Worm (Caenorhabditis elegans) whole organism, L2 larva: ENCODE data around the gene F57B9.8.

Source experiments
- C34F6.9 ChIP-seq: fragments of 150-350 bp; optimal IDR thresholded peaks from 2 replicates; lab custom pipeline; 2014; ENCODE audit warnings: missing biosample characterization, missing genetic modification characterization
- F13H6.1 ChIP-seq: sonication (generic microtip); optimal IDR thresholded peaks from 2 replicates; lab custom pipeline; 2016; ENCODE audit warnings: missing genetic modification characterization, missing compliant biosample characterization
- R02D3.7 ChIP-seq: fragments of 150-350 bp; optimal IDR thresholded peaks from 2 replicates; lab custom pipeline; 2014; ENCODE audit warnings: missing biosample characterization, missing genetic modification characterization
- ZK546.5 ChIP-seq: sonication (generic microtip); optimal IDR thresholded peaks from 2 replicates; lab custom pipeline; 2017; ENCODE audit warnings: missing biosample characterization, missing genetic modification characterization
- alr-1 ChIP-seq: fragments of 150-350 bp; optimal IDR thresholded peaks from 2 replicates; lab custom pipeline; 2014; ENCODE audit warnings: missing biosample characterization, missing genetic modification characterization
- aly-2 ChIP-seq: fragments of 150-350 bp; optimal IDR thresholded peaks from 2 replicates; lab custom pipeline; 2014; ENCODE audit warnings: missing biosample characterization, missing genetic modification characterization
- ama-1 ChIP-seq: fragments of 150-350 bp; optimal IDR thresholded peaks from 2 replicates; lab custom pipeline; 2018; ENCODE audit warnings: inconsistent platforms
- blmp-1 ChIP-seq: sonication (generic microtip); optimal IDR thresholded peaks from 2 replicates; lab custom pipeline; 2017; ENCODE audit warnings: missing genetic modification characterization, mild to moderate bottlenecking, missing compliant biosample characterization, antibody characterized with exemption, moderate library complexity; ENCODE audit not compliant: insufficient read depth
- ceh-16 ChIP-seq: fragments of 150-350 bp; optimal IDR thresholded peaks from 2 replicates; lab custom pipeline; 2014; ENCODE audit warnings: missing biosample characterization, missing genetic modification characterization
- ceh-82 ChIP-seq: fragments of 150-350 bp; optimal IDR thresholded peaks from 2 replicates; lab custom pipeline; 2014; ENCODE audit warnings: missing biosample characterization, missing genetic modification characterization
- crh-2 ChIP-seq: sonication (generic microtip); optimal IDR thresholded peaks from 2 replicates; lab custom pipeline; 2017; ENCODE audit warnings: missing biosample characterization, missing genetic modification characterization
- dmd-4 ChIP-seq: sonication (generic microtip); optimal IDR thresholded peaks from 2 replicates; lab custom pipeline; 2017; ENCODE audit warnings: missing biosample characterization, missing genetic modification characterization
- egl-27 ChIP-seq: sonication (generic microtip); optimal IDR thresholded peaks from 3 replicates; lab custom pipeline; 2017; ENCODE audit warnings: missing biosample characterization, missing genetic modification reagents, missing genetic modification characterization
- elt-1 ChIP-seq: fragments of 150-350 bp; optimal IDR thresholded peaks from 2 replicates; lab custom pipeline; 2014; ENCODE audit warnings: missing biosample characterization, missing genetic modification characterization
- elt-3 ChIP-seq: sonication (generic microtip); optimal IDR thresholded peaks from 2 replicates; lab custom pipeline; 2017; ENCODE audit warnings: missing biosample characterization, missing genetic modification characterization
- fos-1 ChIP-seq: fragments of 150-350 bp; optimal IDR thresholded peaks from 2 replicates; lab custom pipeline; 2014; ENCODE audit warnings: missing biosample characterization, missing genetic modification characterization
- gmeb-1 ChIP-seq: fragments of 150-350 bp; optimal IDR thresholded peaks from 2 replicates; lab custom pipeline; 2014; ENCODE audit warnings: missing biosample characterization, missing genetic modification characterization
- lin-11 ChIP-seq: fragments of 150-350 bp; sonication (generic microtip); optimal IDR thresholded peaks from 2 replicates; lab custom pipeline; 2014; ENCODE audit warnings: missing biosample characterization, missing genetic modification characterization, inconsistent platforms, mixed read lengths
- lin-13 ChIP-seq: fragments of 150-350 bp; optimal IDR thresholded peaks from 2 replicates; lab custom pipeline; 2014; ENCODE audit warnings: missing biosample characterization, missing genetic modification reagents, missing genetic modification characterization
- lin-39 ChIP-seq: fragments of 150-350 bp; optimal IDR thresholded peaks from 2 replicates; lab custom pipeline; 2014; ENCODE audit warnings: missing biosample characterization, missing genetic modification reagents, missing genetic modification characterization
- lsy-2 ChIP-seq, 2 experiments: fragments of 150-350 bp in 1 of 2; sonication (generic microtip) in 1 of 2; optimal IDR thresholded peaks; 2 replicates each; lab custom pipeline; 2014 to 2017; ENCODE audit warnings: missing biosample characterization in 2 of 2, missing genetic modification characterization in 2 of 2
- mab-5 ChIP-seq: fragments of 150-350 bp; optimal IDR thresholded peaks from 2 replicates; lab custom pipeline; 2014; ENCODE audit warnings: missing biosample characterization, missing genetic modification characterization
- mbf-1 ChIP-seq: sonication (generic microtip); optimal IDR thresholded peaks from 2 replicates; lab custom pipeline; 2017; ENCODE audit warnings: missing biosample characterization, missing genetic modification characterization
- mdl-1 ChIP-seq, 2 experiments: fragments of 150-350 bp in 1 of 2; sonication (generic microtip) in 1 of 2; optimal IDR thresholded peaks; 2 replicates each; lab custom pipeline; 2017; ENCODE audit warnings: missing biosample characterization in 2 of 2, missing genetic modification characterization in 2 of 2
- nhr-10 ChIP-seq: sonication (generic microtip); optimal IDR thresholded peaks from 2 replicates; lab custom pipeline; 2017; ENCODE audit warnings: missing biosample characterization, missing genetic modification characterization
- nhr-11 ChIP-seq: fragments of 150-350 bp; optimal IDR thresholded peaks from 2 replicates; lab custom pipeline; 2014; ENCODE audit warnings: missing biosample characterization, missing genetic modification characterization
- nhr-12 ChIP-seq: fragments of 150-350 bp; optimal IDR thresholded peaks from 2 replicates; lab custom pipeline; 2014; ENCODE audit warnings: missing biosample characterization, missing genetic modification characterization
- nhr-129 ChIP-seq: fragments of 150-350 bp; optimal IDR thresholded peaks from 2 replicates; lab custom pipeline; 2014; ENCODE audit warnings: missing biosample characterization, missing genetic modification characterization
- nhr-21 ChIP-seq: fragments of 150-350 bp; optimal IDR thresholded peaks from 2 replicates; lab custom pipeline; 2014; ENCODE audit warnings: missing biosample characterization, missing genetic modification characterization
- nhr-23 ChIP-seq: fragments of 150-350 bp; optimal IDR thresholded peaks from 2 replicates; lab custom pipeline; 2014; ENCODE audit warnings: missing biosample characterization, missing genetic modification reagents, missing genetic modification characterization
- nhr-237 ChIP-seq: fragments of 150-350 bp; optimal IDR thresholded peaks from 2 replicates; lab custom pipeline; 2014; ENCODE audit warnings: missing biosample characterization, missing genetic modification characterization
- nhr-77 ChIP-seq: fragments of 150-350 bp; optimal IDR thresholded peaks from 2 replicates; lab custom pipeline; 2014; ENCODE audit warnings: missing biosample characterization, missing genetic modification characterization
- peb-1 ChIP-seq: fragments of 150-350 bp; optimal IDR thresholded peaks from 2 replicates; lab custom pipeline; 2014; ENCODE audit warnings: missing biosample characterization, missing genetic modification characterization
- sem-4 ChIP-seq: fragments of 150-350 bp; optimal IDR thresholded peaks from 2 replicates; lab custom pipeline; 2014; ENCODE audit warnings: missing biosample characterization, missing genetic modification reagents, missing genetic modification characterization
- skn-1 ChIP-seq: sonication (generic microtip); optimal IDR thresholded peaks from 2 replicates; lab custom pipeline; 2017; ENCODE audit warnings: missing biosample characterization, missing genetic modification characterization
- sma-3 ChIP-seq: sonication (generic microtip); optimal IDR thresholded peaks from 2 replicates; lab custom pipeline; 2016; ENCODE audit warnings: missing genetic modification reagents, missing genetic modification characterization, missing compliant biosample characterization
- sma-9 ChIP-seq, 2 experiments: fragments of 150-350 bp in 1 of 2; sonication (generic microtip) in 1 of 2; optimal IDR thresholded peaks; 2 replicates each; lab custom pipeline; 2014 to 2016; ENCODE audit warnings: missing genetic modification characterization in 2 of 2, mild to moderate bottlenecking in 1 of 2, missing biosample characterization in 1 of 2, missing compliant biosample characterization in 1 of 2, missing genetic modification reagents in 1 of 2, moderate library complexity in 1 of 2
- snpc-4 ChIP-seq: fragments of 150-350 bp; optimal IDR thresholded peaks from 2 replicates; lab custom pipeline; 2014; ENCODE audit warnings: missing biosample characterization, missing genetic modification characterization
- unc-39 ChIP-seq: fragments of 150-350 bp; optimal IDR thresholded peaks from 2 replicates; lab custom pipeline; 2014; ENCODE audit warnings: missing biosample characterization, missing genetic modification characterization
- unc-55 ChIP-seq: fragments of 150-350 bp; sonication (generic microtip); optimal IDR thresholded peaks from 3 replicates; lab custom pipeline; 2014; ENCODE audit warnings: missing biosample characterization, missing genetic modification reagents, missing genetic modification characterization
- unc-62 ChIP-seq: fragments of 150-350 bp; optimal IDR thresholded peaks from 2 replicates; lab custom pipeline; 2014; ENCODE audit warnings: missing biosample characterization, missing genetic modification reagents, missing genetic modification characterization
- zag-1 ChIP-seq: fragments of 150-350 bp; optimal IDR thresholded peaks from 2 replicates; lab custom pipeline; 2014; ENCODE audit warnings: missing biosample characterization, missing genetic modification characterization
- ztf-1 ChIP-seq: fragments of 200-800 bp; sonication (Bioruptor generic); conservative IDR thresholded peaks from 2 replicates; pipeline ENCODE4 v1.3.6; 2022; ENCODE audit warnings: missing genetic modification characterization, missing compliant biosample characterization
- ztf-11 ChIP-seq: sonication (generic microtip); optimal IDR thresholded peaks from 2 replicates; lab custom pipeline; 2017; ENCODE audit warnings: missing biosample characterization, missing genetic modification characterization
- ztf-4 ChIP-seq: fragments of 150-350 bp; optimal IDR thresholded peaks from 2 replicates; lab custom pipeline; 2014; ENCODE audit warnings: missing biosample characterization, missing genetic modification characterization

F57B9.8 gene

DNA sequence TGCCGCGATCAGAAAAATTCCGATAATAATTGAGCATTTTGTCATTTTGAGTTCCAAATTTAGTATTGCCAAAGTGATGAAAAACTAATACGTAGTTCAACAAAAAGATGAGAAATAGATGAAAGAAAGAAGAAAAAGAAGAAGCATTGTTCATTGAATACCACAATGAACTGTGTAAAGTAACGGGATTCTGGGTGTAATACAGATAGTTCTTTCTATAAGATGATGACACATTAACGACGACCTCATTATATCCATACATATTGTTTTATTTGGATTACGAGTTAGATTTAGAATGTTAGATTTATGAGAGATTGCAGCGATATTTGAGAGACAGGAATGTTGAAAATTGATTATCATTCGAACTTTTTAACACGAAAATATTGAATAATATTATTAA, 43.6 kb downstream of the F57B9.8 start, which contains the start of gene K04C2.5:
TSS of gene K04C2.5 (minus strand) at position 101 of the 400 bp plus-strand sequence.
- TF ChIP-seq nhr-129 (tag; lab: Kevin White, UChicago) = no peak
- TF ChIP-seq ceh-82 (tag; lab: Kevin White, UChicago) = no peak
- TF ChIP-seq mab-5 = no peak
- no peak for TF ChIP-seq ama-1 (lab: Kevin White, UChicago)
- no peak for TF ChIP-seq lsy-2 (tag; optimal IDR thresholded peaks at IDR 0.05; lab: Kevin White, UChicago)
- no peak for TF ChIP-seq sma-3 (GFP tag; lab: Kevin White, UChicago)
- no peak for TF ChIP-seq dmd-4 (tag; lab: Kevin White, UChicago)
- no peak for TF ChIP-seq egl-27
- TF ChIP-seq blmp-1 = no peak
- no peak for TF ChIP-seq nhr-237 (tag; lab: Kevin White, UChicago)
- TF ChIP-seq lin-13 = no peak
- TF ChIP-seq nhr-21 (tag; lab: Kevin White, UChicago) = no peak
- TF ChIP-seq elt-3 (tag; lab: Kevin White, UChicago) = no peak

DNA sequence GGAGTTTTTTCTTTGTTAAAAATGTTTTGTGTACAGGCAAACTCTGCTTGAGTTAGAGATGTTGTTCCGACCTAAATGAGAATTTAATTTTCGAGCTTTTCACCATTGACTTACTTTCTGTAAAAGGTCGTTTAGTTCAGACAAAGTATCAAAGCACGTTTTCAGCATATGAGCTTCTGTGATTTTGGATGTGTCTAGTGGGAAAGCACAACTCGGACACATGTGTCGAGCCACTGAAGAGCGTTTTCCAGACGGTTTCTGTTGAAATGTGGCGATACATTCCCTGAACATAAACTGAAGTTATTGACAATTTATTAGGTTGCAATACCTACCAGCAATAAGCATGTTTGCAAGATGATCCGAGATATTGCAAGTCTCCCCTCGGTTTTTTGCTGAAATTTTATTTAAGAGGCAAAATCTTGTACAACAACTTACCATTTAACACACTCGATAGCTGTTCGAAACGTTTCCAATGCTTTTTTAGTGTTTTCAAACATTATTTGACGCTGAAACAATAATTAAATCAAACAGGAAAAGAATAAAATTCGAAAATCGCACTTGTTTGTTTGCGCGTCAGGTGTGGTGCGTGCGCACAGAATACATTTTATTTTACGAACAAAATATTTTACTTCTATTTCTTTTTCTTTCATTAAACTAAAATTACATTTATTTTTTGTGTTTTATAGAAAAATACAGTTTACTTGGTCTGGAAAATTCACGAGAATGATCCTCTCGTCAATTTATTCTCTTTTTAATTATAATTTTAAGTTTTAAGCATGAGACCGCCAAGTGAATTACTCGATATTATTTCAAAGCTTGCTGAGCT, 45.9 kb downstream of the F57B9.8 start, which contains the start of the genes brd-1 and K04C2.2:
TSS of gene brd-1 (minus strand) at position 506 of the 826 bp plus-strand sequence.
TSS of gene K04C2.2 (plus strand) at position 776 of the 826 bp plus-strand sequence.
- TF ChIP-seq blmp-1 = no peak
- TF ChIP-seq gmeb-1 (tag; lab: Kevin White, UChicago) = peak; percentile 55
- TF ChIP-seq lsy-2 (tag; optimal IDR thresholded peaks at IDR 0.05; lab: Kevin White, UChicago) = peak in 1 of 2 experiments; percentile 56
- peak; percentile 30 for TF ChIP-seq unc-55 (GFP tag; lab: Kevin White, UChicago)

DNA sequence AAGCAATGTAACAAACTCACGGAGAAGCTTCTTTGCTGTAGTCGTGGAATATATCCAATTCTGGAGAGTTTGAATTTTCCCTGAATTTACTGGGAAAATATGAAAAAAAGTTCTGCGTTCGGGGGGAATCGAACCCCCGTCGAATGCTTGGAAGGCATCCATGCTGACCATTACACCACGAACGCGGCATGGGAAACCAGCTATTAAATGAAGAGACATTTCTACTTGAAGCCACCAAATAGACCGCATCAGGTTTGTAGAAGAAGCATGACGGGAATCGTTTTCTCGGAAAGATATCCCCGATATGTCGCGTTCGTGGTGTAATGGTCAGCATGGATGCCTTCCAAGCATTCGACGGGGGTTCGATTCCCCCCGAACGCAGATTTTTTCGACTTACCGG, 46.6 kb downstream of the F57B9.8 start:
- peak; percentile 49 for TF ChIP-seq nhr-21 (tag; lab: Kevin White, UChicago)
- no peak for TF ChIP-seq ZK546.5 (tag; lab: Kevin White, UChicago)
- TF ChIP-seq egl-27 = no peak
- TF ChIP-seq peb-1 (tag; lab: Kevin White, UChicago) = no peak
- TF ChIP-seq nhr-10 (tag; lab: Kevin White, UChicago) = no peak
- peak; percentile 26 for TF ChIP-seq lin-13
- TF ChIP-seq mbf-1 (tag; lab: Kevin White, UChicago) = no peak
- no peak for TF ChIP-seq mdl-1 (tag; optimal IDR thresholded peaks at IDR 0.05; lab: Kevin White, UChicago)
- TF ChIP-seq nhr-23 (tag; lab: Kevin White, UChicago) = no peak
- no peak for TF ChIP-seq unc-39
- no peak for TF ChIP-seq R02D3.7 (tag; lab: Kevin White, UChicago)
- no peak for TF ChIP-seq aly-2 (tag; lab: Kevin White, UChicago)
- no peak for TF ChIP-seq snpc-4 (tag; lab: Kevin White, UChicago)
- TF ChIP-seq elt-3 (tag; lab: Kevin White, UChicago) = no peak
- peak; percentile 40 for TF ChIP-seq crh-2 (tag; lab: Kevin White, UChicago)
- TF ChIP-seq skn-1 (tag; lab: Kevin White, UChicago) = no peak
- TF ChIP-seq nhr-11 (tag; lab: Kevin White, UChicago) = no peak
- TF ChIP-seq elt-1 (tag; lab: Kevin White, UChicago) = no peak
- TF ChIP-seq nhr-12 (tag; lab: Kevin White, UChicago) = no peak
- TF ChIP-seq alr-1 = no peak
- TF ChIP-seq C34F6.9 (tag; lab: Kevin White, UChicago) = peak; percentile 4
- TF ChIP-seq unc-55 (GFP tag; lab: Kevin White, UChicago) = peak; percentile 21
- TF ChIP-seq zag-1 (tag; lab: Kevin White, UChicago) = no peak
- no peak for TF ChIP-seq sem-4 (tag; lab: Kevin White, UChicago)
- no peak for TF ChIP-seq fos-1 (tag; lab: Kevin White, UChicago)
- TF ChIP-seq unc-62 = no peak
- TF ChIP-seq lsy-2 (tag; optimal IDR thresholded peaks at IDR 0.05; lab: Kevin White, UChicago) = peak in 1 of 2 experiments; percentile 46
- no peak for TF ChIP-seq nhr-77 (tag; lab: Kevin White, UChicago)
- no peak for TF ChIP-seq F13H6.1 (tag; lab: Kevin White, UChicago)
- TF ChIP-seq sma-9 (GFP tag; optimal IDR thresholded peaks at IDR 0.05; lab: Kevin White, UChicago) = peak; percentile 32
- TF ChIP-seq sma-9 (tag; optimal IDR thresholded peaks at IDR 0.05; lab: Kevin White, UChicago) = no peak
- no peak for TF ChIP-seq lin-11 (tag; lab: Kevin White, UChicago)
- TF ChIP-seq gmeb-1 (tag; lab: Kevin White, UChicago) = no peak
- no peak for TF ChIP-seq nhr-237 (tag; lab: Kevin White, UChicago)
- no peak for TF ChIP-seq nhr-129 (tag; lab: Kevin White, UChicago)
- TF ChIP-seq ztf-4 (tag; lab: Kevin White, UChicago) = no peak
- TF ChIP-seq lin-39 = no peak
- TF ChIP-seq ztf-11 (tag; lab: Kevin White, UChicago) = no peak
- TF ChIP-seq ceh-16 (tag; lab: Kevin White, UChicago) = no peak
- TF ChIP-seq sma-3 (GFP tag; lab: Kevin White, UChicago) = peak; percentile 25
- no peak for TF ChIP-seq ztf-1 (GFP tag; lab: Robert Waterston, UW)
